Worm (Caenorhabditis elegans): ENCODE data around the gene srxa-1.

The srxa-1 gene

DNA sequence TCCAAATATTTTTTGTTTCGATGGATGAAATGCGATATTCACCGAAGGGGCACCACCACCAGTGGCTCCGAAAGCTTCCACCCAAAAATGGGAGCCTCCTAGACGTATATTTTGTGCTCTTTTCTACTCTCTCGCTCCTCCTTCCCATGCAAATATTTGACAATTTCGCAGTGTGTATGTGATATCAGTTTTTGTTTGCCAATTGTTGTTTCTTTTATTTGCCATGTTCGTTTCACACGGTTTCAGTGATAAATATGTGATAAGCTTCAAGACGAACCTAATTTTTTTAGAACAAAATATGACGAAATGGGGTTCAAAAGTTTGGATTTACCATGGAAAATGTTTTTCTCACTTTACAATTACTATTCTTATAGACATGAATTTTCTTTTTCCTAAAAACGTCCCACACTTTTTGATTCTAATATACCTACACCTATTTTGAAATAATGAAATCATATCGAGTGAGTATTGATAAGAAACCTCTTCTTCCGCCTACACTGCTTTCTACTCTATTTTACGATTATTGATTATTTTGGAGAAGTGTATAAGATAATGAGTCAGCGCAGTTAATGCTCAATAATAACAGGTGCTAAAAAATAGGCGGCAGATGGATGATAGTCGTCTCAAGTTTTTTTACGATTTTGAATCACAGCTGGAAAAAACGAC is 22.1 kb downstream of the srxa-1 start:
- TF ChIP-seq med-1 (GFP tag; optimal IDR thresholded peaks at IDR 0.05; ENCODE audit: insufficient read depth) (no peak), flt-1 (GFP tag; IDR thresholded peaks at IDR 0.05) (no peak), T22C8.4 (GFP tag; IDR thresholded peaks at IDR 0.05) (no peak), ztf-23 (GFP tag; IDR thresholded peaks at IDR 0.05) (no peak), cog-1 (tag; optimal IDR thresholded peaks at IDR 0.05) (no peak)

DNA sequence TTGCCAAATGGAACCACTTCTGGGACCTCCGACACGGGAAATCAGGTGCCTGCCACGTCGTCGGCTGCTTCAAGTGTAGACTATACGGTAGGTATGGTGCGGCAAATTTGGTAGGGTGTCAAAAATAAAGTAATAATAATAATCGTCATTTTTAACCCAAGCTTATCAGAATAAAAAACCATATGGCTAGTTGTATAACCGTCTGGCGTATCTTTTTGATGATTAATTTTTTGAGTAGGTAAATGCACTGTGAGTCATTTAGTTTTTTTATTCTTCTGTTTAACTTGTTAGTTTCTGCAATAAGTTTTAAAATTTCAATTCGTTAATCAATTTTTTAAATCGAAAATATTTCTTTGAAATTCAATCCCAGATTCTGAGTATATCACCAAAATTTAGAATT is 23.6 kb downstream of the srxa-1 start:
- no peak for TF ChIP-seq T22C8.4 (GFP tag; IDR thresholded peaks at IDR 0.05)
- no peak for TF ChIP-seq tab-1 (GFP tag; IDR thresholded peaks at IDR 0.05)
- TF ChIP-seq klf-2 (GFP tag; conservative IDR thresholded peaks at IDR 0.05), result no peak
- no peak for TF ChIP-seq cog-1 (tag; optimal IDR thresholded peaks at IDR 0.05)
- TF ChIP-seq ztf-29 (GFP tag; IDR thresholded peaks at IDR 0.05), result no peak
- TF ChIP-seq ztf-23 (GFP tag; IDR thresholded peaks at IDR 0.05), result no peak
- TF ChIP-seq ref-1 (GFP tag; conservative IDR thresholded peaks at IDR 0.05), result no peak
- no peak for TF ChIP-seq med-1 (GFP tag; optimal IDR thresholded peaks at IDR 0.05; ENCODE audit: insufficient read depth)
- no peak for TF ChIP-seq flt-1 (GFP tag; IDR thresholded peaks at IDR 0.05)

DNA sequence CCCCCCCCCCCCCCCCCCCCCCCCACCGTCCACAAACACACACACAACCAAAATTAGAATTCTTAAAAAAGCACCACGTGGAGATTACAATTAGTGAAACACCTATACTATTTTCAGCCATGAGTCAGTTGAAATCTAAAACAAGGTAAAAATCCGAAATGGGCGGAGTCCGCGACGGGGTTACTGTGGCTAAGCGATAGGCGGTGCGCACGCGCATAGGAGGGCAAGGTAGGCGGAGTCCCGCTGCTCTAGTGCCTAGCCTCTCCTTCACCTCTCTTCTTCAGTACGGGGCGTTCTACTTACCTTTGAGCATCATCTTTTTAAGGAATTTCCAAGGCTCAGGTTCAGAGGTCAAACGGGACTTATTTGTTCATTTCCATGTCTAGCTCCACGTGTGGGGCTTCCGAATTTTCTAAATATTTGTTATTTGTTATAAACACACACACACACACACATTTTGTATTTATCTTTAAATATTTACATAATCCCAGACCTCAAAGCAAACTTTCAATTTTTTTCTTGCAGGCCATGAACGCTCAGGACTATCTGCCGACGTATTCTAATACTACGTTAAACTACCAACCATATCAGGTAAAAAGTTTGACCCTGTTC is 24.6 kb downstream of the srxa-1 start:
- no peak for TF ChIP-seq T22C8.4 (GFP tag; IDR thresholded peaks at IDR 0.05)
- no peak for TF ChIP-seq med-1 (GFP tag; optimal IDR thresholded peaks at IDR 0.05; ENCODE audit: insufficient read depth)
- no peak for TF ChIP-seq ztf-29 (GFP tag; IDR thresholded peaks at IDR 0.05)
- no peak for TF ChIP-seq flt-1 (GFP tag; IDR thresholded peaks at IDR 0.05)
- TF ChIP-seq ref-1 (GFP tag; conservative IDR thresholded peaks at IDR 0.05), result no peak
- TF ChIP-seq cog-1 (tag; optimal IDR thresholded peaks at IDR 0.05), result no peak
- no peak for TF ChIP-seq tab-1 (GFP tag; IDR thresholded peaks at IDR 0.05)
- no peak for TF ChIP-seq ztf-23 (GFP tag; IDR thresholded peaks at IDR 0.05)
- TF ChIP-seq klf-2 (GFP tag; conservative IDR thresholded peaks at IDR 0.05), result no peak

DNA sequence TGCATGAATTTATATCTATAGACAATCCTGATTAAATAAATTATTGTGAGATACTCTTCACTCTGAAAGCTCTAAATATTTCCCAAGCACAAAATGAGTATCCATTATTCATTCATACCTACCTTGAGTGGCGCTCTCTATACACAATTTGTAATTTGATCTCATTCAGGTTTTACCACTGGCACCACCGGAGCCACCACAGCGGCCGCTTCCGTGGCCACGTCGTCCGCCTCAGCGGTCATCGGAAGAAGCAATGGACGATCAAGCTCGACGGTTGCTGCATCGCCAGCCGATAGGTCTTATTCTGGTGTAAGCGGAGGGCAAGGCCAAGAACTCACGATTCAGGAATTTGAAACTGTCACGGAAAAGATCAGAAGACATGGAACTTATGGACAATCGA is 25.4 kb downstream of the srxa-1 start:
- no peak for TF ChIP-seq tab-1 (GFP tag; IDR thresholded peaks at IDR 0.05)
- TF ChIP-seq klf-2 (GFP tag; conservative IDR thresholded peaks at IDR 0.05), result no peak
- TF ChIP-seq ref-1 (GFP tag; conservative IDR thresholded peaks at IDR 0.05), result no peak
- no peak for TF ChIP-seq ztf-29 (GFP tag; IDR thresholded peaks at IDR 0.05)
- TF ChIP-seq cog-1 (tag; optimal IDR thresholded peaks at IDR 0.05), result no peak
- no peak for TF ChIP-seq flt-1 (GFP tag; IDR thresholded peaks at IDR 0.05)
- TF ChIP-seq med-1 (GFP tag; optimal IDR thresholded peaks at IDR 0.05; ENCODE audit: insufficient read depth), result no peak
- TF ChIP-seq T22C8.4 (GFP tag; IDR thresholded peaks at IDR 0.05), result no peak
- no peak for TF ChIP-seq ztf-23 (GFP tag; IDR thresholded peaks at IDR 0.05)

DNA sequence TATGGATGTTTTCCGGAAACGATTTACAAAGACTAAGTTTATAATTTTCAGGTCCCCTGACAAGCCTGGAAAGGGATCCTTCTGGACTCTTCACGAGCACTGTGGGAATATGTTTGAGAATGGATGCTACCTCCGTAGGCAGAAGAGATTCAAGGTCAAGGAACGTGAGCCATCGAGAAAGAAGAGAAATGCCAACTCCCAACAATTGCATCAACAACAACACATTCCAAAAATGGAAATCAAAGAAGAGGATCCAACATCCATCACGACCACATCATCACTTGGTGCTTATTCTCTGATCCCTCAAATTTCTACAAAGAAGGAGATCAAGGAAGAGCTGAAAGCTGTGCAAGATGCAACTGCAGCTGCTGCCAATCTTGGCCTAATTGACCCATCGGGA is 26.2 kb downstream of the srxa-1 start:
- no peak for TF ChIP-seq flt-1 (GFP tag; IDR thresholded peaks at IDR 0.05)
- no peak for TF ChIP-seq klf-2 (GFP tag; conservative IDR thresholded peaks at IDR 0.05)
- no peak for TF ChIP-seq T22C8.4 (GFP tag; IDR thresholded peaks at IDR 0.05)
- TF ChIP-seq ref-1 (GFP tag; conservative IDR thresholded peaks at IDR 0.05), result no peak

DNA sequence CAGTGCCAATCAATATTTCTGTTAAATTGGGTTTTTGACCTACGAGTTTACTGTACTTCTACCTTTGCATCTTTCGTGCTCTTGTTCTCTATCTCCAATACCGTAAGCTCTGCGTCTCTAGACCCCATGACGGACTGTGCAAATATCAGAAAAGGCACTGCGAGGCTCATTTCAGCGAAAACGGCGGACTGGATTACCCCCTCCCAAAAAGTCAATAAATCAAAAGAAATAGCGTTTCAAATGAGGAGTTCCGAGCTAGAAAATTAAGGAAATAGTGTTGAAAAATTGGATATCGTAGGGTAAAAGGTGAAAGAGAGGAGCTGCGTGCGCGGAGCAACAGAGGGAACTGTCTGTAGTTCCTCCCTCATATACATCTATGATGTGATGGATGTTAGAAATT is 29.9 kb downstream of the srxa-1 start:
- TF ChIP-seq ztf-23 (GFP tag; IDR thresholded peaks at IDR 0.05) (no peak), ztf-29 (GFP tag; IDR thresholded peaks at IDR 0.05) (no peak), cog-1 (tag; optimal IDR thresholded peaks at IDR 0.05) (no peak), med-1 (GFP tag; optimal IDR thresholded peaks at IDR 0.05; ENCODE audit: insufficient read depth) (no peak), flt-1 (GFP tag; IDR thresholded peaks at IDR 0.05) (no peak), T22C8.4 (GFP tag; IDR thresholded peaks at IDR 0.05) (no peak)

DNA sequence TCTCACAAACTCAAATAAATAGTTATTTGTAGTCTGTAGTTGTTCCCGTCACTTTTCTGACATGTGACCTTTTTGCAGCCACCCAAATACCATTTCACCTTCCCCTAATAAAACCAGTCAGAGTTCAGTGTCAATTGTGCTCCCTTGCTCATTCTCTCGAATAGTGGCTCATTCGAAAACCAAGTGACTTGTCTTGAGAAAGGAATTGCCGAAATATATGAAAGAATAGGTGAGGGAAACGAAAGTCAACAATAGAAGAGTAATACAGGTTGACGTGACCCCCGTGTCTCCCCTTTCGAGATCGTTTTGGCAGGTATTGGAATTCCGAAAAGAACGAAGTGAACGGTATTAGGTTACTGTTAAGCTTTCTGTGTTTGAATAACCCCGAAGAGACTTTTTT is 31.3 kb downstream of the srxa-1 start:
- TF ChIP-seq ref-1 (GFP tag; conservative IDR thresholded peaks at IDR 0.05) (no peak), ztf-23 (GFP tag; IDR thresholded peaks at IDR 0.05) (no peak), klf-2 (GFP tag; conservative IDR thresholded peaks at IDR 0.05) (no peak), flt-1 (GFP tag; IDR thresholded peaks at IDR 0.05) (no peak), med-1 (GFP tag; optimal IDR thresholded peaks at IDR 0.05; ENCODE audit: insufficient read depth) (no peak), T22C8.4 (GFP tag; IDR thresholded peaks at IDR 0.05) (no peak), cog-1 (tag; optimal IDR thresholded peaks at IDR 0.05) (no peak), ztf-29 (GFP tag; IDR thresholded peaks at IDR 0.05) (no peak), tab-1 (GFP tag; IDR thresholded peaks at IDR 0.05) (no peak)

DNA sequence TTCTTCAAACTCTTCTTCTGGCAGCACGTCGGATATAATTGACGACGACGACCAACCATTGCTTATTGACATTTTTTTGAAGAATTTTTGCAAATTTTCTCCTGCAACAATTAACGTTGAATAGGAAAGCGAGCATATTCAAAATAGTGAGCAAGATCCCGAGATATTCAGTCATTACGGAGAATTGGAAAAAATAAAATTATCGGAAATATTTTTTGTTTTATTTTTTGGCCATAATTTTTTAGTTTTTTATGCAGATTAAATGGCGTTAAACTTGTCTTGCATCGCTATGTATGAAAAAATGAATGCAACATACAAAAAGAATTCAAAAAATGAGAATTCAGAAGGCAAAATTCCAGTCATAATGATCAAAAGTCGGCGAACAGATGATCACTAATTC is 38.2 kb downstream of the srxa-1 start, which contains the start of gene elp-1:
Gene elp-1, minus strand, starts transcription at position 101 of the 400 bp plus-strand sequence.
- no peak for TF ChIP-seq tab-1 (GFP tag; IDR thresholded peaks at IDR 0.05)
- TF ChIP-seq flt-1 (GFP tag; IDR thresholded peaks at IDR 0.05), result no peak
- TF ChIP-seq T22C8.4 (GFP tag; IDR thresholded peaks at IDR 0.05), result no peak
- TF ChIP-seq klf-2 (GFP tag; conservative IDR thresholded peaks at IDR 0.05), result no peak
- no peak for TF ChIP-seq ztf-29 (GFP tag; IDR thresholded peaks at IDR 0.05)
- no peak for TF ChIP-seq cog-1 (tag; optimal IDR thresholded peaks at IDR 0.05)
- no peak for TF ChIP-seq ztf-23 (GFP tag; IDR thresholded peaks at IDR 0.05)
- TF ChIP-seq med-1 (GFP tag; optimal IDR thresholded peaks at IDR 0.05; ENCODE audit: insufficient read depth), result no peak

DNA sequence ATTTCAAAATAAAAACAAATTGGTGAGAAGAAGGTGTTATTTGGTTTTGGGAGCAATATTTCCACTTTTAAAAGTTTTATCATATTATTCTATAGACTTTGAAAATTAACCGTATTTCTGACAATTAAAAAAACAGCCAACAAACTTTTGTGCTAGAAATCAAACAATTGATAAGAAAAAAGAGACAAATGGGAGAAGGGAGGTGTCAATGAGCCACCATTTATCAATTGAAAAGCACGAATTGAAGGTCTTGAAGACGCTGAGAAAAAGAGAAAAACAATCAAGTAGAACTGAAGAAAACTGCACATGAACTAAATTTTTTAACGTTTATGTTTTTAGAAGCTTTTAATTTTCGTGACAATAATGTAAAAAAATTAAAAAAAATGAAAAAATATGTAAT is 39.0 kb downstream of the srxa-1 start:
- TF ChIP-seq flt-1 (GFP tag; IDR thresholded peaks at IDR 0.05) (no peak), cog-1 (tag; optimal IDR thresholded peaks at IDR 0.05) (no peak), klf-2 (GFP tag; conservative IDR thresholded peaks at IDR 0.05) (no peak), ztf-29 (GFP tag; IDR thresholded peaks at IDR 0.05) (no peak), tab-1 (GFP tag; IDR thresholded peaks at IDR 0.05) (no peak), ref-1 (GFP tag; conservative IDR thresholded peaks at IDR 0.05) (no peak), ztf-23 (GFP tag; IDR thresholded peaks at IDR 0.05) (no peak)

DNA sequence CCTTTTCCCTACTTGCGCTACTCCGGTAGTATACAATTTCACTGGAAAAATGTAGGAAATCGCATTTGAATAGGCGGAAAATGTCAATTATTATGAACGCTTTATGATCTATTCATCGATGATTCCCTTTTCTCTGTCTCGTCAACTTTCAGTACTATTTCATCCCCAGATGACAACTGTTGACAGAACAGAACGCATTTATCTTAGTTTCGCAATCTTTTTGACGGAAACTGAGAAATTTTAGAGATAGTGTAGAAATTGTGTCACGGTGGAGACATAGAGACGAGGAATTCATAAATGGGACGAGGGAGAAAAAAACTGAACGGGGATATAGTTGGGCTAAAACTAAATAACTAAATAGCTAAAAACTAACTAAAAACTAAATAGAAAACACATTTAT is 39.8 kb downstream of the srxa-1 start:
- TF ChIP-seq ztf-29 (GFP tag; IDR thresholded peaks at IDR 0.05), result no peak
- no peak for TF ChIP-seq med-1 (GFP tag; optimal IDR thresholded peaks at IDR 0.05; ENCODE audit: insufficient read depth)
- TF ChIP-seq flt-1 (GFP tag; IDR thresholded peaks at IDR 0.05), result no peak
- no peak for TF ChIP-seq tab-1 (GFP tag; IDR thresholded peaks at IDR 0.05)
- TF ChIP-seq T22C8.4 (GFP tag; IDR thresholded peaks at IDR 0.05), result no peak
- no peak for TF ChIP-seq cog-1 (tag; optimal IDR thresholded peaks at IDR 0.05)
- no peak for TF ChIP-seq ztf-23 (GFP tag; IDR thresholded peaks at IDR 0.05)
- no peak for TF ChIP-seq klf-2 (GFP tag; conservative IDR thresholded peaks at IDR 0.05)
- no peak for TF ChIP-seq ref-1 (GFP tag; conservative IDR thresholded peaks at IDR 0.05)

Data from whole organism, midembryonic.